Worm (Caenorhabditis elegans) whole organism, L4 larva: Measurements from ENCODE around the gene ell-1.

ENCODE experiments used
- egl-27 ChIP-seq: sonication (generic microtip); optimal IDR thresholded peaks from 3 replicates; lab custom pipeline; 2017; ENCODE audit warnings: missing biosample characterization, missing genetic modification reagents, missing genetic modification characterization
- tra-1 ChIP-seq: fragments of 200-800 bp; sonication (Bioruptor generic); IDR thresholded peaks from 2 replicates; pipeline ENCODE4 v1.3.6; 2022; ENCODE audit warnings: missing genetic modification reagents, missing genetic modification characterization, missing compliant biosample characterization
- unc-39 ChIP-seq: sonication (generic microtip); optimal IDR thresholded peaks from 2 replicates; lab custom pipeline; 2017; ENCODE audit warnings: missing biosample characterization, missing genetic modification characterization

DNA sequence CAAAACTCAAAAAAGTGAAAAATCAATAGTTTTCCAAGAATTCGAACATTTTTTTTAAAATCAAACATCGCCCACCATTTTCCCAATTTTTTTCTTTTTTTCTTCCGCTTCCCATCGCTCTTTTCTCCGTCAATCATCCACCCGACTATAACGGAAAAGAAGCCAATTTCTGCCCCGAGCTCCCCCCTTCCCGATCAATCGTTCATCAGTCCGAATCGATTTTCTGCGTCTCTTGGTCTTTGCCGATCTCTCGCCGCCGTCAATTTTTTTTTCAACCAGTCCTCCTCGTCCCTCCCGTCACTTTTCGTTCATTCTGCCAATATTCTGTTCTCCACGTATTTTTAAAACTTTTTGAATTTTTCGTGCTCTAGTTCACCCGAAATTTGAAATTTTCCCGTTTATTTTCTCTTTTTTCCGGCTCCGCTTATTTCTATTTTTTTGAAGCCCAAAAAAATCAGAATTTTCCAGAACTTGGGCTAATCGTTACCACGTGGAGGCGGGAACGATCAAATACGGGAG is at the start of gene ell-1:
- no peak for TF ChIP-seq egl-27 (tag; lab: Kevin White, UChicago)
- no peak for TF ChIP-seq tra-1
- TF ChIP-seq unc-39: no peak
